Worm (Caenorhabditis elegans) whole organism, young adult: Measurements from ENCODE around the gene F28F8.7.

Experiments
- B0336.3 ChIP-seq: fragments of 200-800 bp; sonication (Bioruptor generic); IDR thresholded peaks from 2 replicates; pipeline ENCODE4 v1.3.6; 2022; ENCODE audit warnings: missing genetic modification characterization, missing compliant biosample characterization
- C06A6.2 ChIP-seq: fragments of 200-800 bp; sonication (Bioruptor generic); conservative IDR thresholded peaks from 2 replicates; pipeline ENCODE4 v1.3.6; 2022; ENCODE audit warnings: missing genetic modification characterization, missing compliant biosample characterization
- D2030.7 ChIP-seq: fragments of 200-800 bp; sonication (Bioruptor generic); IDR thresholded peaks from 2 replicates; pipeline ENCODE4 v1.3.6; 2022; ENCODE audit warnings: missing genetic modification reagents, missing genetic modification characterization, missing compliant biosample characterization
- F23B12.7 ChIP-seq: sonication (generic microtip); optimal IDR thresholded peaks from 2 replicates; lab custom pipeline; 2017; ENCODE audit warnings: missing genetic modification characterization, mild to moderate bottlenecking, missing compliant biosample characterization, antibody characterized with exemption, moderate library complexity; ENCODE audit not compliant: insufficient read depth
- F33H1.4 ChIP-seq: fragments of 200-800 bp; sonication (Bioruptor generic); IDR thresholded peaks from 2 replicates; pipeline ENCODE4 v1.3.6; 2022; ENCODE audit warnings: missing genetic modification reagents, missing genetic modification characterization, missing compliant biosample characterization
- K12H6.12 ChIP-seq: fragments of 200-800 bp; sonication (Bioruptor generic); optimal IDR thresholded peaks from 2 replicates; lab custom pipeline; 2018; ENCODE audit warnings: mild to moderate bottlenecking, missing genetic modification characterization, missing compliant biosample characterization
- T26A5.8 ChIP-seq: sonication (generic microtip); optimal IDR thresholded peaks from 2 replicates; lab custom pipeline; 2016; ENCODE audit warnings: missing genetic modification characterization, missing compliant biosample characterization
- Y53G8AR.9 ChIP-seq: fragments of 200-800 bp; sonication (Bioruptor generic); conservative IDR thresholded peaks from 2 replicates; pipeline ENCODE4 v1.3.6; 2022; ENCODE audit warnings: missing genetic modification reagents, missing genetic modification characterization, missing compliant biosample characterization
- Y79H2A.3 ChIP-seq: fragments of 200-800 bp; sonication (Bioruptor generic); conservative IDR thresholded peaks from 2 replicates; pipeline ENCODE4 v1.3.6; 2022; ENCODE audit warnings: missing genetic modification reagents, missing genetic modification characterization, missing compliant biosample characterization
- ZK185.1 ChIP-seq: sonication (generic microtip); optimal IDR thresholded peaks from 2 replicates; lab custom pipeline; 2016; ENCODE audit warnings: mild to moderate bottlenecking, missing genetic modification characterization, missing compliant biosample characterization; ENCODE audit not compliant: poor library complexity, severe bottlenecking
- akir-1 ChIP-seq: fragments of 200-800 bp; sonication (Bioruptor generic); optimal IDR thresholded peaks from 2 replicates; lab custom pipeline; 2018; ENCODE audit warnings: mild to moderate bottlenecking, missing genetic modification characterization, moderate library complexity, missing compliant biosample characterization
- aptf-3 ChIP-seq: fragments of 200-800 bp; sonication (Bioruptor generic); IDR thresholded peaks from 2 replicates; pipeline ENCODE4 v1.3.6; 2022; ENCODE audit warnings: missing genetic modification characterization, missing compliant biosample characterization
- athp-1 ChIP-seq: sonication (generic microtip); optimal IDR thresholded peaks from 2 replicates; lab custom pipeline; 2017; ENCODE audit warnings: mild to moderate bottlenecking, missing genetic modification characterization, missing compliant biosample characterization
- attf-3 ChIP-seq: fragments of 200-800 bp; sonication (Bioruptor generic); conservative IDR thresholded peaks from 2 replicates; pipeline ENCODE4 v1.3.6; 2022; ENCODE audit warnings: missing genetic modification reagents, missing genetic modification characterization, missing compliant biosample characterization
- attf-6 ChIP-seq: fragments of 200-800 bp; sonication (Bioruptor generic); IDR thresholded peaks from 2 replicates; pipeline ENCODE4 v1.3.6; 2022; ENCODE audit warnings: missing genetic modification reagents, missing genetic modification characterization, missing compliant biosample characterization
- bed-2 ChIP-seq: fragments of 200-800 bp; sonication (Bioruptor generic); IDR thresholded peaks from 2 replicates; pipeline ENCODE4 v1.3.6; 2022; ENCODE audit warnings: missing genetic modification reagents, missing genetic modification characterization, missing compliant biosample characterization
- ceh-27 ChIP-seq: fragments of 200-800 bp; sonication (Bioruptor generic); optimal IDR thresholded peaks from 2 replicates; lab custom pipeline; 2018; ENCODE audit warnings: mild to moderate bottlenecking, missing genetic modification characterization, moderate library complexity, missing compliant biosample characterization
- ceh-40 ChIP-seq: fragments of 200-800 bp; sonication (Bioruptor generic); IDR thresholded peaks from 2 replicates; pipeline ENCODE4 v1.3.6; 2022; ENCODE audit warnings: missing genetic modification characterization, missing compliant biosample characterization
- ceh-91 ChIP-seq: fragments of 200-800 bp; sonication (Bioruptor generic); IDR thresholded peaks from 2 replicates; pipeline ENCODE4 v1.3.6; 2022; ENCODE audit warnings: missing genetic modification reagents, missing genetic modification characterization, missing compliant biosample characterization
- dpff-1 ChIP-seq: sonication (generic microtip); optimal IDR thresholded peaks from 2 replicates; lab custom pipeline; 2017; ENCODE audit warnings: mild to moderate bottlenecking, missing genetic modification characterization, missing compliant biosample characterization
- ekl-4 ChIP-seq: fragments of 200-800 bp; sonication (Bioruptor generic); IDR thresholded peaks from 2 replicates; pipeline ENCODE4 v1.3.6; 2022; ENCODE audit warnings: missing genetic modification reagents, missing genetic modification characterization, missing compliant biosample characterization
- fkh-3 ChIP-seq: sonication (generic microtip); optimal IDR thresholded peaks from 2 replicates; lab custom pipeline; 2016; ENCODE audit warnings: mild to moderate bottlenecking, missing genetic modification characterization, missing compliant biosample characterization
- gei-17 ChIP-seq: fragments of 200-800 bp; sonication (Bioruptor generic); optimal IDR thresholded peaks from 2 replicates; lab custom pipeline; 2018; ENCODE audit warnings: mild to moderate bottlenecking, missing genetic modification characterization, missing compliant biosample characterization
- him-1 ChIP-seq: sonication (generic microtip); optimal IDR thresholded peaks from 2 replicates; lab custom pipeline; 2016; ENCODE audit warnings: missing genotype, missing genetic modification reagents, missing genetic modification characterization, missing compliant biosample characterization
- hmg-1.2 ChIP-seq: fragments of 200-800 bp; sonication (Bioruptor generic); IDR thresholded peaks from 2 replicates; pipeline ENCODE4 v1.3.6; 2022; ENCODE audit warnings: missing genetic modification reagents, missing genetic modification characterization, missing compliant biosample characterization
- hrde-1 ChIP-seq: sonication (generic microtip); optimal IDR thresholded peaks from 2 replicates; lab custom pipeline; 2016; ENCODE audit warnings: missing genetic modification characterization, mild to moderate bottlenecking, missing compliant biosample characterization, moderate library complexity, missing genotype, missing genetic modification reagents, borderline replicate concordance
- lin-26 ChIP-seq: fragments of 200-800 bp; sonication (Bioruptor generic); IDR thresholded peaks from 2 replicates; pipeline ENCODE4 v1.3.6; 2022; ENCODE audit warnings: missing genetic modification reagents, missing genetic modification characterization, missing compliant biosample characterization
- lsl-1 ChIP-seq: fragments of 200-800 bp; sonication (Bioruptor generic); optimal IDR thresholded peaks from 2 replicates; lab custom pipeline; 2018; ENCODE audit warnings: mild to moderate bottlenecking, missing genetic modification characterization, moderate library complexity, missing compliant biosample characterization
- lsy-27 ChIP-seq: sonication (generic microtip); optimal IDR thresholded peaks from 2 replicates; lab custom pipeline; 2017; ENCODE audit warnings: missing genetic modification characterization, mild to moderate bottlenecking, missing compliant biosample characterization, antibody characterized with exemption, missing genotype, borderline replicate concordance; ENCODE audit not compliant: insufficient read depth
- madf-10 ChIP-seq: sonication (generic microtip); optimal IDR thresholded peaks from 2 replicates; lab custom pipeline; 2016; ENCODE audit warnings: mild to moderate bottlenecking, missing genetic modification characterization, missing compliant biosample characterization
- madf-6 ChIP-seq: fragments of 200-800 bp; sonication (Bioruptor generic); IDR thresholded peaks from 2 replicates; pipeline ENCODE4 v1.3.6; 2022; ENCODE audit warnings: missing genetic modification reagents, missing genetic modification characterization, missing compliant biosample characterization
- mcd-1 ChIP-seq: fragments of 200-800 bp; sonication (Bioruptor generic); IDR thresholded peaks from 2 replicates; pipeline ENCODE4 v1.3.6; 2022; ENCODE audit warnings: missing genetic modification reagents, missing genetic modification characterization, missing compliant biosample characterization
- mxl-1 ChIP-seq: sonication (generic microtip); optimal IDR thresholded peaks from 2 replicates; lab custom pipeline; 2016; ENCODE audit warnings: missing genetic modification characterization, missing compliant biosample characterization
- nfya-1 ChIP-seq: sonication (generic microtip); optimal IDR thresholded peaks from 2 replicates; lab custom pipeline; 2017; ENCODE audit warnings: antibody characterized with exemption, missing compliant biosample characterization, missing genetic modification characterization, borderline replicate concordance; ENCODE audit not compliant: insufficient read depth
- nhr-120 ChIP-seq: fragments of 200-800 bp; sonication (Bioruptor generic); IDR thresholded peaks from 2 replicates; pipeline ENCODE4 v1.3.6; 2022; ENCODE audit warnings: missing genetic modification characterization, missing compliant biosample characterization
- nhr-27 ChIP-seq: fragments of 200-800 bp; sonication (Bioruptor generic); optimal IDR thresholded peaks from 2 replicates; lab custom pipeline; 2018; ENCODE audit warnings: mild to moderate bottlenecking, missing genetic modification characterization, moderate library complexity, missing compliant biosample characterization
- nhr-90 ChIP-seq: sonication (generic microtip); optimal IDR thresholded peaks from 2 replicates; lab custom pipeline; 2016; ENCODE audit warnings: missing genotype, mild to moderate bottlenecking, missing genetic modification characterization, missing compliant biosample characterization
- pbrm-1 ChIP-seq: fragments of 200-800 bp; sonication (Bioruptor generic); IDR thresholded peaks from 2 replicates; pipeline ENCODE4 v1.3.6; 2022; ENCODE audit warnings: missing genetic modification reagents, missing genetic modification characterization, missing compliant biosample characterization
- rcor-1 ChIP-seq: fragments of 200-800 bp; sonication (Bioruptor generic); IDR thresholded peaks from 2 replicates; pipeline ENCODE4 v1.3.6; 2022; ENCODE audit warnings: missing genetic modification reagents, missing genetic modification characterization, missing compliant biosample characterization
- rpc-1 ChIP-seq, 2 experiments: fragments of 150-350 bp in 1 of 2; sonication (generic microtip) in 1 of 2; optimal IDR thresholded peaks; 2 replicates each; lab custom pipeline; 2014 to 2018; ENCODE audit warnings: missing biosample characterization in 1 of 2, missing genetic modification characterization in 1 of 2, missing genetic modification reagents in 1 of 2, missing genotype in 1 of 2
- sdz-38 ChIP-seq: sonication (generic microtip); optimal IDR thresholded peaks from 2 replicates; lab custom pipeline; 2016; ENCODE audit warnings: missing genotype, missing genetic modification characterization, missing compliant biosample characterization
- snpc-4 ChIP-seq, 5 experiments: fragments of 150-350 bp in 1 of 5; sonication (generic microtip) in 4 of 5; optimal IDR thresholded peaks; 2 replicates each; lab custom pipeline; 2014 to 2018; ENCODE audit warnings: missing genetic modification characterization in 5 of 5, missing biosample characterization in 3 of 5, antibody characterized with exemption in 2 of 5, mild to moderate bottlenecking in 2 of 5, missing compliant biosample characterization in 2 of 5, missing genotype in 2 of 5, moderate library complexity in 2 of 5, missing genetic modification reagents in 1 of 5
- tbp1 ChIP-seq: fragments of 200-800 bp; sonication (Bioruptor generic); optimal IDR thresholded peaks from 2 replicates; lab custom pipeline; 2018; ENCODE audit warnings: mild to moderate bottlenecking, missing genetic modification characterization, missing compliant biosample characterization
- tbx-9 ChIP-seq: sonication (generic microtip); optimal IDR thresholded peaks from 2 replicates; lab custom pipeline; 2016; ENCODE audit warnings: borderline replicate concordance, missing genetic modification characterization, inconsistent platforms, missing compliant biosample characterization
- tlf-1 ChIP-seq: fragments of 200-800 bp; sonication (Bioruptor generic); optimal IDR thresholded peaks from 2 replicates; lab custom pipeline; 2018; ENCODE audit warnings: mild to moderate bottlenecking, missing genetic modification characterization, missing compliant biosample characterization
- ztf-18 ChIP-seq: sonication (generic microtip); optimal IDR thresholded peaks from 2 replicates; lab custom pipeline; 2016; ENCODE audit warnings: missing genotype, mild to moderate bottlenecking, missing genetic modification characterization, missing compliant biosample characterization
- ztf-26 ChIP-seq: sonication (generic microtip); optimal IDR thresholded peaks from 2 replicates; lab custom pipeline; 2017; ENCODE audit warnings: missing genetic modification characterization, missing compliant biosample characterization
- ztf-3 ChIP-seq: fragments of 200-800 bp; sonication (Bioruptor generic); optimal IDR thresholded peaks from 2 replicates; lab custom pipeline; 2018; ENCODE audit warnings: mild to moderate bottlenecking, missing genetic modification characterization, missing compliant biosample characterization

The F28F8.7 gene

DNA sequence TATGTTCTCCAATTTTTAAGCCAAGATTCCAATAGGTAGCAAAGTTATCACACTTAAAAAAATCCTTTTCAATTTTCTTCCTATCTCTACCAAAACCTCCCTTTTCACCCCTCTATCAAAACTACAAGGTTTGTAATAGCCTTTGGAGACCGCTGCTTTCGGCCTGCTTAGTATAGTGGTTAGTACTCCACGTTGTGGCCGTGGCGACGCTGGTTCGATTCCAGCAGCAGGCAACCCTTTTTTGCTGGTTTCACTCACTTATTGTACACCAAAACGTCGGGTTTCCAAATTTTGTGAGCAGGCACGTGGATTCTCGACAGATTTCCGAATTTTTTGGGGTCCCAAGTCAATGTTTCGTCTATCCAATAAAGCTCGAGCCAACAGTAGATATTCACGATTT lies 36.5 kb downstream of the F28F8.7 start:
- TF ChIP-seq T26A5.8: no peak
- peak; percentile 4 for TF ChIP-seq nhr-90
- TF ChIP-seq snpc-4 (GFP tag; optimal IDR thresholded peaks at IDR 0.05; lab: Kevin White, UChicago): no peak
- peak in 2 of 4 experiments; percentile 20 to 57 for TF ChIP-seq snpc-4 (tag; optimal IDR thresholded peaks at IDR 0.05; lab: Kevin White, UChicago)
- TF ChIP-seq nfya-1 (tag; lab: Kevin White, UChicago): no peak
- no peak for TF ChIP-seq lsl-1 (GFP tag; lab: Kevin White, UChicago)
- no peak for TF ChIP-seq ekl-4 (GFP tag; lab: Robert Waterston, UW)
- peak; percentile 67 for TF ChIP-seq rpc-1 (optimal IDR thresholded peaks at IDR 0.05; lab: Kevin White, UChicago)
- TF ChIP-seq rpc-1 (tag; optimal IDR thresholded peaks at IDR 0.05; lab: Kevin White, UChicago): peak; percentile 77
- no peak for TF ChIP-seq K12H6.12 (tag; lab: Kevin White, UChicago)
- TF ChIP-seq dpff-1: no peak
- TF ChIP-seq ceh-27: no peak
- no peak for TF ChIP-seq Y53G8AR.9 (GFP tag; lab: Robert Waterston, UW)
- TF ChIP-seq akir-1 (GFP tag; lab: Kevin White, UChicago): no peak
- TF ChIP-seq nhr-120 (GFP tag; lab: Robert Waterston, UW): no peak
- TF ChIP-seq sdz-38 (tag; lab: Kevin White, UChicago): no peak
- no peak for TF ChIP-seq fkh-3 (tag; lab: Kevin White, UChicago)
- TF ChIP-seq attf-6 (GFP tag; lab: Robert Waterston, UW): no peak
- no peak for TF ChIP-seq B0336.3 (GFP tag; lab: Robert Waterston, UW)
- peak; percentile 22 for TF ChIP-seq lsy-27
- no peak for TF ChIP-seq C06A6.2 (GFP tag; lab: Robert Waterston, UW)
- no peak for TF ChIP-seq rcor-1 (GFP tag; lab: Robert Waterston, UW)
- peak; percentile 68 for TF ChIP-seq hmg-1.2
- TF ChIP-seq nhr-27: no peak
- no peak for TF ChIP-seq attf-3 (GFP tag; lab: Robert Waterston, UW)
- TF ChIP-seq tlf-1 (GFP tag; lab: Kevin White, UChicago): no peak
- TF ChIP-seq pbrm-1: peak; percentile 15; the same call in 1 of the 2 replicates
- TF ChIP-seq gei-17 (GFP tag; lab: Kevin White, UChicago): no peak
- peak; percentile 35 for TF ChIP-seq ZK185.1 (tag; lab: Kevin White, UChicago)
- TF ChIP-seq F23B12.7 (tag; lab: Kevin White, UChicago): peak; percentile 20
- TF ChIP-seq aptf-3 (GFP tag; lab: Robert Waterston, UW): no peak
- TF ChIP-seq tbx-9 (tag; lab: Kevin White, UChicago): no peak
- peak; percentile 77; the same call in 1 of the 2 replicates for TF ChIP-seq lin-26 (GFP tag; lab: Robert Waterston, UW)
- no peak for TF ChIP-seq ceh-91 (GFP tag; lab: Robert Waterston, UW)
- no peak for TF ChIP-seq mxl-1 (tag; lab: Kevin White, UChicago)
- no peak for TF ChIP-seq ztf-3 (GFP tag; lab: Kevin White, UChicago)
- TF ChIP-seq mcd-1: peak; percentile 29; the same call in 1 of the 2 replicates
- no peak for TF ChIP-seq hrde-1
- no peak for TF ChIP-seq ztf-26 (tag; lab: Kevin White, UChicago)
- TF ChIP-seq ceh-40 (GFP tag; lab: Robert Waterston, UW): no peak
- peak; percentile 52 for TF ChIP-seq D2030.7 (GFP tag; lab: Robert Waterston, UW)
- peak; percentile 63 for TF ChIP-seq him-1
- peak; percentile 24 for TF ChIP-seq ztf-18 (tag; lab: Kevin White, UChicago)
- peak; percentile 9 for TF ChIP-seq athp-1 (tag; lab: Kevin White, UChicago)
- TF ChIP-seq Y79H2A.3 (GFP tag; lab: Robert Waterston, UW): no peak
- TF ChIP-seq bed-2 (GFP tag; lab: Robert Waterston, UW): no peak
- 0 out of 2 replicates have a peak, but pooled peaks have one; percentile 17 for TF ChIP-seq F33H1.4 (GFP tag; lab: Robert Waterston, UW)
- TF ChIP-seq tbp1 (GFP tag; lab: Kevin White, UChicago): peak; percentile 95
- TF ChIP-seq madf-10 (tag; lab: Kevin White, UChicago): no peak
- peak; percentile 61 for TF ChIP-seq madf-6 (GFP tag; lab: Robert Waterston, UW)
